Worm (Caenorhabditis elegans) whole organism, early embryonic: ENCODE results near the gene lido-7.

Experiments used
- B0310.2 ChIP-seq: sonication (generic microtip); optimal IDR thresholded peaks from 2 replicates; lab custom pipeline; 2016; ENCODE audit warnings: mild to moderate bottlenecking, missing genetic modification characterization, missing compliant biosample characterization
- F13C5.2 ChIP-seq: sonication (generic microtip); optimal IDR thresholded peaks from 2 replicates; lab custom pipeline; 2017; ENCODE audit warnings: mild to moderate bottlenecking, missing genetic modification characterization, inconsistent platforms, missing compliant biosample characterization
- aly-1 ChIP-seq: sonication (generic microtip); optimal IDR thresholded peaks from 2 replicates; lab custom pipeline; 2016; ENCODE audit warnings: missing genetic modification characterization, missing compliant biosample characterization
- ama-1 ChIP-seq: fragments of 150-350 bp; optimal IDR thresholded peaks from 2 replicates; lab custom pipeline; 2014
- ceh-13 ChIP-seq: fragments of 200-800 bp; sonication (Bioruptor generic); optimal IDR thresholded peaks from 2 replicates; lab custom pipeline; 2018; ENCODE audit warnings: mild to moderate bottlenecking, missing genetic modification characterization, missing compliant biosample characterization
- ceh-36 ChIP-seq: sonication (generic microtip); optimal IDR thresholded peaks from 2 replicates; lab custom pipeline; 2016; ENCODE audit warnings: missing genetic modification characterization, inconsistent platforms, missing compliant biosample characterization
- ets-7 ChIP-seq: sonication (generic microtip); optimal IDR thresholded peaks from 2 replicates; lab custom pipeline; 2016; ENCODE audit warnings: missing genotype, missing genetic modification characterization, missing compliant biosample characterization
- flt-1 ChIP-seq: fragments of 200-800 bp; sonication (Bioruptor generic); IDR thresholded peaks from 2 replicates; pipeline ENCODE4 v1.3.6; 2022; ENCODE audit warnings: missing genetic modification characterization, missing compliant biosample characterization
- hmbx-1 ChIP-seq: sonication (generic microtip); optimal IDR thresholded peaks from 2 replicates; lab custom pipeline; 2016; ENCODE audit warnings: mild to moderate bottlenecking, missing genetic modification characterization, missing compliant biosample characterization
- hmg-4 ChIP-seq: fragments of 200-800 bp; sonication (Bioruptor generic); optimal IDR thresholded peaks from 2 replicates; lab custom pipeline; 2018; ENCODE audit warnings: mild to moderate bottlenecking, missing genetic modification characterization, missing compliant biosample characterization
- hnd-1 ChIP-seq: sonication (generic microtip); optimal IDR thresholded peaks from 2 replicates; lab custom pipeline; 2016; ENCODE audit warnings: missing genetic modification characterization, missing compliant biosample characterization
- pes-1 ChIP-seq: fragments of 200-800 bp; sonication (Bioruptor generic); IDR thresholded peaks from 2 replicates; pipeline ENCODE4 v1.3.6; 2022; ENCODE audit warnings: missing genetic modification reagents, missing genetic modification characterization, missing compliant biosample characterization
- scrt-1 ChIP-seq: fragments of 200-800 bp; sonication (Bioruptor generic); IDR thresholded peaks from 2 replicates; pipeline ENCODE4 v1.3.6; 2022; ENCODE audit warnings: missing genetic modification characterization, missing compliant biosample characterization
- sea-1 ChIP-seq: fragments of 200-800 bp; sonication (Bioruptor generic); conservative IDR thresholded peaks from 2 replicates; pipeline ENCODE4 v1.3.6; 2022; ENCODE audit warnings: missing genetic modification characterization, missing compliant biosample characterization
- tbx-11 ChIP-seq: fragments of 200-800 bp; sonication (Bioruptor generic); IDR thresholded peaks from 2 replicates; pipeline ENCODE4 v1.3.6; 2022; ENCODE audit warnings: missing genetic modification characterization, missing compliant biosample characterization
- tbx-37 ChIP-seq: fragments of 200-800 bp; sonication (Bioruptor generic); conservative IDR thresholded peaks from 2 replicates; pipeline ENCODE4 v1.3.6; 2022; ENCODE audit warnings: missing genetic modification reagents, missing genetic modification characterization, missing compliant biosample characterization
- tra-4 ChIP-seq: sonication (generic microtip); optimal IDR thresholded peaks from 2 replicates; lab custom pipeline; 2017; ENCODE audit warnings: missing genetic modification characterization, missing compliant biosample characterization

Gene lido-7

DNA sequence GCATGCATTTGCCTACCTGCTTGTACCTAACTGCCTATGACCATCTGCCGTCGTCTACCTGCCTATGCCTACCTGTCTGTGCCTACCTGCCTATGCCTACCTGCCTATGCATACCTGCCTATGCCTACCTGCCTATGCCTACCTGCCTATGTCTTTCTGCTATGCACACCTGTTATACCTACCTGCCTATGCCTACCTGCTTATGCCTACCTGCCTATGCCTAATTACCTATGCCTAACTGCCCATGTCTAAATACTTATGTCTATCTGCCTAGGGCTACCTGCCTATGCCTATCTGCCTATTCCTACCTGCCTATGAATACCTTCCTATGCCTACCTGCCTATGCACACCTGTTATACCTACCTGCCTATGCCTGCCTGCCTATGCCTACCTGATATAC, 21.8 kb upstream of the lido-7 start:
- no peak for TF ChIP-seq flt-1 (GFP tag; lab: Robert Waterston, UW)
- TF ChIP-seq hnd-1, result no peak
- TF ChIP-seq ets-7, result no peak
- no peak for TF ChIP-seq tbx-11 (GFP tag; lab: Robert Waterston, UW)
- no peak for TF ChIP-seq tbx-37 (GFP tag; lab: Robert Waterston, UW)
- TF ChIP-seq aly-1, result no peak
- no peak for TF ChIP-seq hmbx-1

DNA sequence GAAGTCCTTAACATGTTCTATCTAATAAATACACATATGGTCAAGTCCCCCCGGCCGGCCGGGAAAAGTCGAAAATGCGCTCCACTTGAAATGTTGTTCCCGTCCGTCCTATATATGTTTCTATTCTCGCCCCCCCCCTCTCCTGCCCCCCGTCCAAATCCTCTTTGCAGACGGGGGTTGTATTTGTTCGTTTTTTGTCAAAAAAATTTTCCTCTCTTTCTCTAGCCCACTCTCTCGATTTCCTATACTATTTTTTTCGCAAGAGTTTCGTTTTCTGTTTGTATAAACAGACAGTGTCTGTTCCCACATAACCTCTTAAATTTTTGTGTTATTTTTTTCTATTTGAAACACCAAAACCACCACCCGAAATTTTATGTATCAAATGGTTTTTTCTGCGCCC, 21.0 kb upstream of the lido-7 start:
- no peak for TF ChIP-seq hmg-4 (GFP tag; lab: Kevin White, UChicago)
- no peak for TF ChIP-seq flt-1 (GFP tag; lab: Robert Waterston, UW)
- no peak for TF ChIP-seq scrt-1 (GFP tag; lab: Robert Waterston, UW)
- no peak for TF ChIP-seq aly-1
- TF ChIP-seq tbx-37 (GFP tag; lab: Robert Waterston, UW), result no peak
- no peak for TF ChIP-seq sea-1 (GFP tag; lab: Robert Waterston, UW)
- TF ChIP-seq hmbx-1, result no peak
- no peak for TF ChIP-seq ama-1 (lab: Kevin White, UChicago)
- no peak for TF ChIP-seq tra-4 (tag; lab: Kevin White, UChicago)
- no peak for TF ChIP-seq B0310.2
- no peak for TF ChIP-seq tbx-11 (GFP tag; lab: Robert Waterston, UW)
- no peak for TF ChIP-seq F13C5.2 (tag; lab: Kevin White, UChicago)

DNA sequence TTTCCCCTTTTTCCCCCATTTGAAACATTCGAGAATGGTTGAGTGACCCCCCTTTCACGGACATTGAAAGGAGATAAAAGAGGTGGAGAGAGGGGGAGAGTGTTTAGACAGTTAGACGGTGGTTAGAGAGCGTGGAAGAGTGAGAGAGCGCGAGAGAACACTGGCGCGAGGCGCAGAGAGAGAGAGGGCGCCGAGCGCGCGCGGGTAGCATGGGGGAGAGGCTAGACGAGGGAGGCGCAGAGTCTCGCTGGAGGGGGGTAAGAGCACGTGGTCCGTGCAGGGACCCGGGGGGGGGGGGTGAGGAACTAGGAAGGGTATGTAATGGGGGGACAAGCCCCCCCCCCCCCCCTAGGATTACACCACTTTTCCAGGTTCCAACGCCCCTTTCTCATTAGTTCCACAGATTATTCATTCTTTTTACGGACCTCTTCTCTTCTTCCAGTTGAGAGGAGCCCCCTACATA, 14.1 kb upstream of the lido-7 start:
- TF ChIP-seq hmg-4 (GFP tag; lab: Kevin White, UChicago) (peak; percentile 9), aly-1 (no peak), B0310.2 (no peak), ceh-36 (no peak), flt-1 (GFP tag; lab: Robert Waterston, UW) (peak; percentile 21; the same call in 1 of the 2 replicates), pes-1 (GFP tag; lab: Robert Waterston, UW) (0 out of 2 replicates have a peak, but pooled peaks have one; percentile 29), F13C5.2 (tag; lab: Kevin White, UChicago) (peak; percentile 11)

DNA sequence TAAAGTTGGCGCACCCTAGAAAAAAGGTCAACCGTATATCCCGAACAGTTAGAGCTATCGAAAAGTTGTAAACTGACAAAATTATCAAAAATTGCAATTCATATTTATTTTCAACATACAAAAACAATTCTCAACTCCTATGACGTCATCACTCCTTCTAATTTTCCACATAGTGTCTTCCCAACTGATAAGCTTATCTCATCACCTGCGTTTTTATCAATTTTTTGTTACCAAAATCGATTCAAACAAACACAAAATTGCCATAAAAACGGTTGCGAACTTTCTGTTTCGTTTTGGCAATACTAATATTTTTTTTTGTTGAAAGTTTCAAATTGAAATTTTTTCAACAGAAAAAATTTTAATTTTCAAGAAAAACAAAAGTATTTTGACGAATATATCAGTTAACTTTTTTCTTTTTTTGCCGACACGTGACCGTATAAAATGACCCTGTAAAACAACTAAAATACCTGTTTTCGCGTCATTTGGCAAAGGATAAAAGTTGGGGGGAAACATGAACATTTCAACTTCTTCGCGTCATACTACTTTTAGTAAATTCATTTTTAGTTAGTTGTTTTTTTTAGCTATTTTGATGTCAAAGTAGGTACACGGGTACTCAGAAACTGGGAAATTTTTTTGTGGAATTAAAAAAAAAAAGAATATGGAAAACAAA, 12.4 kb upstream of the lido-7 start:
- TF ChIP-seq flt-1 (GFP tag; lab: Robert Waterston, UW) (no peak), pes-1 (GFP tag; lab: Robert Waterston, UW) (no peak), hnd-1 (no peak), B0310.2 (no peak), sea-1 (GFP tag; lab: Robert Waterston, UW) (no peak), F13C5.2 (tag; lab: Kevin White, UChicago) (no peak), hmbx-1 (no peak), scrt-1 (GFP tag; lab: Robert Waterston, UW) (no peak), ceh-13 (GFP tag; lab: Kevin White, UChicago) (no peak), ets-7 (no peak), ceh-36 (no peak), hmg-4 (GFP tag; lab: Kevin White, UChicago) (no peak), tbx-11 (GFP tag; lab: Robert Waterston, UW) (no peak), tbx-37 (GFP tag; lab: Robert Waterston, UW) (no peak), ama-1 (lab: Kevin White, UChicago) (no peak), aly-1 (no peak), tra-4 (tag; lab: Kevin White, UChicago) (no peak)

DNA sequence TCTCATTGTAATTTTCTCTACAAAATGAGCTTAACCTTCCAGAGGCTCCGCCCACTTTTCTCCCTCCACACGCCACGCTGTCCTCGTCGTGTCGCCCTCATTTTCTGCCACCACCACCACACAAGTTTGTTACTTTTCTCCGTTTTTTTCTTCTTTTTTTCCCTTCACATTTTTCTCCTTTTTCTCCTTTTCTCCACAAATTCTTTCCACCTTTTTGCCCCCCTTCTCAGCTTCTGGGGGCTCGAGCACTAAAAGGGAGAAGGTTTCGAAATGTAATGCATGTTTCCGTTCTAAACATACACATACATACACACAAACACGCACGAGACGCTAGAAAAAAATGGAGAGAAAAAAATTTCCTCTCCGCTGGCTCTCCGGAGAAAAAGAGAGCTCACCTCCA, 11.5 kb upstream of the lido-7 start, which contains the start of gene nhr-88:
nhr-88 (plus strand) TSS at position 43 of the 400 bp plus-strand sequence.
- TF ChIP-seq tbx-11 (GFP tag; lab: Robert Waterston, UW) (no peak), ama-1 (lab: Kevin White, UChicago) (no peak), F13C5.2 (tag; lab: Kevin White, UChicago) (no peak), ceh-36 (no peak), scrt-1 (GFP tag; lab: Robert Waterston, UW) (no peak), hmg-4 (GFP tag; lab: Kevin White, UChicago) (no peak), aly-1 (no peak), sea-1 (GFP tag; lab: Robert Waterston, UW) (no peak), hnd-1 (no peak), B0310.2 (no peak), flt-1 (GFP tag; lab: Robert Waterston, UW) (no peak), tbx-37 (GFP tag; lab: Robert Waterston, UW) (no peak), hmbx-1 (no peak), pes-1 (GFP tag; lab: Robert Waterston, UW) (no peak), tra-4 (tag; lab: Kevin White, UChicago) (no peak), ceh-13 (GFP tag; lab: Kevin White, UChicago) (no peak), ets-7 (no peak)

DNA sequence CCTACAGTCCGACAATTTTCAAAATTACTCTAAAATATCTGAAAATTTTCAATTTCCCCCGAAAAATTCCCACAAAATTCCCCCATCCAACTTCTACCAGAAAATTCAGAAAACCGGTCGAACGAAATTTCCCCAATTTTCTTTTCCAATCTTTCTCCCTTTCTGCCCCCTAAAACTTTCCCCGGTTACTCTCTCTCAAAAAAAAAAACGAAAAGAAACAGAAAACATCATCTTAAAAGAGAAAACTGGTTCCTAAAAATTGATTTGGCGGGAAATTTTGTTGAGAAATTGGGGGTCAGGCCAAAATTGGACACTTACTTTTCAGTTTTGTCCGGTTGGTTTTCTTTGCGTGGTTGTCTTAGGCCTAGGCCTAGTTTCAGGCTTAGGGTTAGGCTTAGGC, 10.4 kb upstream of the lido-7 start:
- TF ChIP-seq ets-7, result no peak
- TF ChIP-seq sea-1 (GFP tag; lab: Robert Waterston, UW), result no peak
- TF ChIP-seq aly-1, result no peak
- no peak for TF ChIP-seq hmg-4 (GFP tag; lab: Kevin White, UChicago)
- no peak for TF ChIP-seq flt-1 (GFP tag; lab: Robert Waterston, UW)
- no peak for TF ChIP-seq tbx-37 (GFP tag; lab: Robert Waterston, UW)
- TF ChIP-seq B0310.2, result no peak
- TF ChIP-seq hnd-1, result no peak
- TF ChIP-seq ceh-13 (GFP tag; lab: Kevin White, UChicago), result no peak
- no peak for TF ChIP-seq tra-4 (tag; lab: Kevin White, UChicago)
- TF ChIP-seq ceh-36, result no peak
- TF ChIP-seq hmbx-1, result no peak
- no peak for TF ChIP-seq scrt-1 (GFP tag; lab: Robert Waterston, UW)
- TF ChIP-seq pes-1 (GFP tag; lab: Robert Waterston, UW), result no peak
- no peak for TF ChIP-seq F13C5.2 (tag; lab: Kevin White, UChicago)
- TF ChIP-seq tbx-11 (GFP tag; lab: Robert Waterston, UW), result no peak
- TF ChIP-seq ama-1 (lab: Kevin White, UChicago), result no peak

DNA sequence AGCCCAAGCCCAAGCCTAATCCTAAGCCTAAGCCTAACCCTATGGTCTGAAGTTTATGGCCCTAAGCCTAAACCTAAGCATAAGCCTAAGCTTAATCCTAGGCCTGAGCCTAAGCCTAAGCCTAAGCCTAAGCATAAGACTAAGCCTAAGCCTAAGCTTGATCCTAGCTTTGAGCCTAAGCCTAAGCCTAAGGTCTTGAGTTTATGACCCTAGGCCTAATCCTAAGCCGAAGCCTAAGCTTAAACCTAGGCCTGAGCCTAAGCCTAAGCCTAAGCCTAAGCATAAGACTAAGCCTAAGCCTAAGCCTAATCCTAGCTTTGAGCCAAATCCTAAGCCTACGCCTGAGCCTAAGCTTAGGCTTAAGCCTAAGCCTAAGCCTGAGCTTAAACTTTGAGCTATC, 9.0 kb upstream of the lido-7 start:
- no peak for TF ChIP-seq B0310.2
- TF ChIP-seq aly-1, result no peak
- peak; percentile 95 for TF ChIP-seq ceh-36
- no peak for TF ChIP-seq scrt-1 (GFP tag; lab: Robert Waterston, UW)
- no peak for TF ChIP-seq tbx-11 (GFP tag; lab: Robert Waterston, UW)
